Worm (Caenorhabditis elegans): ENCODE data around the gene flp-14.
A peak's percentile ranks its signal among the peaks of the same experiment; 100 is the strongest.

Gene flp-14

DNA sequence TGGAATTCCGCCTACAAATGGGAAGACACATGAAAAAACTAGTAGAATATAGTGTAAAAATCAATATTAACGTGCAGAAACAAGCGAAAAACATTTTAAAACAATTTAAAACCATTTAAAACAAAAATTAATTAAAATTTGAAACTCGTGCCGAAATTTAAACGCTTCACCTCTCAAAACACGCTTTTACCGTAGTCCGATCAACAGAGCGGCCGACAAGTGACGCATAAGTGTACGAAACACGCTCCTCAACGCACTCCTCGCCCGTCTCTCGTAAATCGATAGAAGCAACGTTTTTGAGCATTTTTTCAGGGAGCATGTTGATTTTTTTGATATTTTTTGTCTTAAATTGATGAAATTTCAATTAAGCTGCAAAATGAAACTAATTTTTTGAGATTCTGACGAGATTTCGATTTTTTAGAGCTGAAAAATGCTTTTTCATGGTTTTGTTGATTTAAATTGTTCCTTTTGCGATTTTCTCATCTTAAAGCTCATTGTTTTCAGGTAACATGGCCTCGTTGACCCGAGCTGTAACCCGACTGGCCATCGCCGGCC, 5.2 kb upstream of the flp-14 start, which contains the start of gene cox-5A (continued):
- TF ChIP-seq eor-1 (tag; optimal IDR thresholded peaks at IDR 0.05) (peak in 1 of 2 experiments; percentile 11), nhr-76 (tag; optimal IDR thresholded peaks at IDR 0.05) (peak; percentile 80), nhr-12 (tag; optimal IDR thresholded peaks at IDR 0.05) (no peak), fkh-10 (GFP tag; optimal IDR thresholded peaks at IDR 0.05) (peak; percentile 98), snpc-4 (tag; optimal IDR thresholded peaks at IDR 0.05) (peak; percentile 97), lin-15B (tag; optimal IDR thresholded peaks at IDR 0.05) (peak; percentile 99), unc-39 (tag; optimal IDR thresholded peaks at IDR 0.05) (peak; percentile 25), pha-4 (tag; optimal IDR thresholded peaks at IDR 0.05) (peak; percentile 100), nhr-67 (tag; optimal IDR thresholded peaks at IDR 0.05) (peak; percentile 10), ztf-11 (tag; optimal IDR thresholded peaks at IDR 0.05) (no peak), nhr-28 (tag; optimal IDR thresholded peaks at IDR 0.05) (peak; percentile 70), elt-3 (tag; optimal IDR thresholded peaks at IDR 0.05) (peak in 2 of 3 experiments; percentile 44 to 85), mdl-1 (tag; optimal IDR thresholded peaks at IDR 0.05) (peak; percentile 58), nhr-25 (tag; optimal IDR thresholded peaks at IDR 0.05) (peak; percentile 99), fos-1 (tag; optimal IDR thresholded peaks at IDR 0.05) (peak; percentile 96)

ce11 chrIII:12906611-12907037, 3.7 kb upstream of the flp-14 start:
- TF ChIP-seq pha-4 (tag; optimal IDR thresholded peaks at IDR 0.05) (peak; percentile 2), ama-1 (optimal IDR thresholded peaks at IDR 0.05) (peak; percentile 70), lin-39 (tag; optimal IDR thresholded peaks at IDR 0.05) (peak; percentile 44), nhr-76 (tag; optimal IDR thresholded peaks at IDR 0.05) (no peak), fkh-10 (GFP tag; optimal IDR thresholded peaks at IDR 0.05) (no peak), nhr-67 (tag; optimal IDR thresholded peaks at IDR 0.05) (no peak), hmg-11 (tag; optimal IDR thresholded peaks at IDR 0.05) (no peak), lsy-12 (tag; optimal IDR thresholded peaks at IDR 0.05) (peak; percentile 22), nhr-77 (tag; optimal IDR thresholded peaks at IDR 0.05) (no peak), R02D3.7 (tag; optimal IDR thresholded peaks at IDR 0.05) (peak; percentile 46), nhr-23 (tag; optimal IDR thresholded peaks at IDR 0.05) (no peak), elt-1 (tag; optimal IDR thresholded peaks at IDR 0.05) (no peak), mml-1 (tag; optimal IDR thresholded peaks at IDR 0.05) (no peak), ZK546.5 (tag; optimal IDR thresholded peaks at IDR 0.05) (no peak), tbx-2 (tag; optimal IDR thresholded peaks at IDR 0.05) (peak; percentile 12), ceh-28 (tag; optimal IDR thresholded peaks at IDR 0.05) (peak; percentile 63), elt-3 (tag; optimal IDR thresholded peaks at IDR 0.05) (no peak), jun-1 (tag; optimal IDR thresholded peaks at IDR 0.05) (no peak), sea-2 (GFP tag; optimal IDR thresholded peaks at IDR 0.05) (no peak), nhr-28 (tag; optimal IDR thresholded peaks at IDR 0.05) (no peak), aly-2 (tag; optimal IDR thresholded peaks at IDR 0.05) (peak; percentile 86), elt-2 (tag; optimal IDR thresholded peaks at IDR 0.05) (peak; percentile 37), nhr-43 (tag; optimal IDR thresholded peaks at IDR 0.05; ENCODE audit: poor library complexity, severe bottlenecking) (peak; percentile 87), nhr-11 (tag; optimal IDR thresholded peaks at IDR 0.05) (peak; percentile 42)

DNA sequence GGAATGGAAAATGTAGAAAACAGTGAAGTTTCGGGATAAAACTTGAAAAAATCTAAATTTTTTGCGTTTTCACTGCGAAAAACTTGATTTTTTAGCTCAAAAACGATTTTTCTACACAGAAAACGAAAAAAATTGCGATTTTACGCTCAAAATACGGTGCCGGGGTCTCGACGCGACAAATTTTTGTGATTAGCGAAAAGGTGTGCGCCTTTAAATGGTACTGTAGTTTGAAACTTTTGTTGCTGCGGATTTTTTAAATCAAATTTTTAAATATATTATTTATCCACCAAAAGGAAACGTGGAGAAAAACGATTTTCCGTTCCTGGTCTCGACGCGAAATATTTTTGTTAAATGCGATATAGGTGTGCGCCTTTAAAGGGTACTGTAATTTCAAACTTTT, 3.1 kb upstream of the flp-14 start:
- no peak for TF ChIP-seq eor-1 (tag; optimal IDR thresholded peaks at IDR 0.05)
- TF ChIP-seq fos-1 (tag; optimal IDR thresholded peaks at IDR 0.05): no peak
- TF ChIP-seq elt-1 (tag; optimal IDR thresholded peaks at IDR 0.05): no peak
- no peak for TF ChIP-seq aly-2 (tag; optimal IDR thresholded peaks at IDR 0.05)
- no peak for TF ChIP-seq unc-39 (tag; optimal IDR thresholded peaks at IDR 0.05)
- no peak for TF ChIP-seq ama-1 (optimal IDR thresholded peaks at IDR 0.05)
- no peak for TF ChIP-seq nhr-43 (tag; optimal IDR thresholded peaks at IDR 0.05; ENCODE audit: poor library complexity, severe bottlenecking)
- no peak for TF ChIP-seq ceh-28 (tag; optimal IDR thresholded peaks at IDR 0.05)
- no peak for TF ChIP-seq nhr-23 (tag; optimal IDR thresholded peaks at IDR 0.05)
- no peak for TF ChIP-seq unc-62 (GFP tag; optimal IDR thresholded peaks at IDR 0.05)
- no peak for TF ChIP-seq lin-39 (tag; optimal IDR thresholded peaks at IDR 0.05)
- TF ChIP-seq nhr-76 (tag; optimal IDR thresholded peaks at IDR 0.05): no peak
- no peak for TF ChIP-seq nhr-11 (tag; optimal IDR thresholded peaks at IDR 0.05)

ce11 chrIII:12916459-12916858, 6.1 kb downstream of the flp-14 start:
- TF ChIP-seq egl-5 (tag; optimal IDR thresholded peaks at IDR 0.05) (no peak), unc-39 (tag; optimal IDR thresholded peaks at IDR 0.05) (no peak), ceh-82 (tag; optimal IDR thresholded peaks at IDR 0.05) (no peak), elt-3 (tag; optimal IDR thresholded peaks at IDR 0.05) (no peak), skn-1 (tag; optimal IDR thresholded peaks at IDR 0.05) (no peak), aly-2 (tag; optimal IDR thresholded peaks at IDR 0.05) (no peak), daf-12 (tag; optimal IDR thresholded peaks at IDR 0.05) (no peak), zag-1 (tag; optimal IDR thresholded peaks at IDR 0.05) (no peak), eor-1 (tag; optimal IDR thresholded peaks at IDR 0.05) (no peak), nhr-43 (tag; optimal IDR thresholded peaks at IDR 0.05; ENCODE audit: poor library complexity, severe bottlenecking) (no peak), mml-1 (tag; optimal IDR thresholded peaks at IDR 0.05) (no peak), ztf-4 (tag; optimal IDR thresholded peaks at IDR 0.05) (no peak), hmg-11 (tag; optimal IDR thresholded peaks at IDR 0.05) (no peak), elt-2 (tag; optimal IDR thresholded peaks at IDR 0.05) (no peak), nhr-67 (tag; optimal IDR thresholded peaks at IDR 0.05) (no peak), nhr-25 (tag; optimal IDR thresholded peaks at IDR 0.05) (no peak), pqm-1 (tag; optimal IDR thresholded peaks at IDR 0.05) (no peak), tbx-2 (tag; optimal IDR thresholded peaks at IDR 0.05) (no peak)
